Fruit fly (Drosophila melanogaster) whole organism, embryonic: ENCODE results near the gene Sirt6.

Experiments
- CG17568 ChIP-seq: fragments of 200-800 bp; sonication (Bioruptor generic); optimal IDR thresholded peaks from 2 replicates; lab custom pipeline; 2018; ENCODE audit warnings: missing biosample characterization, mild to moderate bottlenecking, missing genetic modification characterization, moderate library complexity
- CG9797 ChIP-seq: fragments of 200-800 bp; sonication (Bioruptor generic); optimal IDR thresholded peaks from 3 replicates; lab custom pipeline; 2018; ENCODE audit warnings: missing biosample characterization, mild to moderate bottlenecking, missing genetic modification characterization
- D19B ChIP-seq: fragments of 200-800 bp; sonication (Bioruptor generic); optimal IDR thresholded peaks from 2 replicates; lab custom pipeline; 2017; ENCODE audit warnings: missing biosample characterization, mild to moderate bottlenecking, missing genetic modification characterization
- YL-1 ChIP-seq: fragments of 200-800 bp; sonication (Bioruptor generic); optimal IDR thresholded peaks from 3 replicates; lab custom pipeline; 2017; ENCODE audit warnings: missing biosample characterization, mild to moderate bottlenecking, missing genetic modification characterization
- danr ChIP-seq: fragments of 200-800 bp; sonication (Bioruptor generic); IDR thresholded peaks from 2 replicates; pipeline ENCODE4 v1.3.6; 2022; ENCODE audit warnings: missing biosample characterization, missing genetic modification characterization
- ind ChIP-seq: fragments of 200-800 bp; sonication (Bioruptor generic); optimal IDR thresholded peaks from 3 replicates; lab custom pipeline; 2016; ENCODE audit warnings: missing biosample characterization, missing genetic modification characterization
- sqz ChIP-seq: fragments of 200-800 bp; sonication (Bioruptor generic); optimal IDR thresholded peaks from 3 replicates; lab custom pipeline; 2018; ENCODE audit warnings: missing biosample characterization, mild to moderate bottlenecking, missing genetic modification characterization

DNA sequence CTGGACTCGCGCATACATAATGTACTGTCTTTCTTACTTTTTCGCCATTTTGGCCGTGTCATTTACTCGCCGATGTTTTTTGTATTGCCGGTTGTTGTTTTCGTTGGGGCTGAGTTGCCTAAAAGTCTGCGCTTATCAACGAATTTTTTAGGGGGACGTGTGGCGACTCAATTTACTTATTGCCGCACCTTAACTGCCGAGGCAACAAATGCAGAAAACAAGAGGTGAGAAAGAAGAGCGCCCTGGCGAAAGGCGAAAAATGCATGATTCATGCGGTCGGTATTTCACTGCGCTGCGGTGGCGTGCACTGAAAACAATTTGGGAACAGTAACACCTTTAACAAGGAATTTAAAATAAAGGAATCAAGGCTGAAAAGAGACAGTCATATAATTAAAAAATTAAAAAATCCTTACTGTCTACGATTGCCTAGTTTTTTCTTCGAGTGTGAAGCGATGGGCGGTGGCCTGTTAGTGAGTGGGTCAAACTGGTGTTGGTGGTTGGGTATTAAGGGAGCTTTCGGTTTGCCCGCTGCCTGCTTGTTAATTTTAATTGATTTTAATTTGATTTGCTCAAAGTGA, 7.3 kb upstream of the Sirt6 start:
- TF ChIP-seq D19B (GFP tag; lab: Kevin White, UChicago) = peak; percentile 16
- TF ChIP-seq CG9797 (GFP tag; lab: Kevin White, UChicago) = no peak
- TF ChIP-seq danr (GFP tag; lab: Robert Waterston, UW) = peak; percentile 37; the same call in 1 of the 2 replicates
- peak; percentile 15 for TF ChIP-seq CG17568
- TF ChIP-seq ind (GFP tag; lab: Kevin White, UChicago) = peak; percentile 71
- TF ChIP-seq YL-1 (GFP tag; lab: Kevin White, UChicago) = no peak
- no peak for TF ChIP-seq sqz
